Worm (Caenorhabditis elegans) whole organism, early embryonic: Measurements from ENCODE around the gene exc-7.

Experiments used
- aly-1 ChIP-seq: sonication (generic microtip); optimal IDR thresholded peaks from 2 replicates; lab custom pipeline; 2016; ENCODE audit warnings: missing genetic modification characterization, missing compliant biosample characterization
- ama-1 ChIP-seq: fragments of 150-350 bp; optimal IDR thresholded peaks from 2 replicates; lab custom pipeline; 2014
- ceh-13 ChIP-seq: fragments of 200-800 bp; sonication (Bioruptor generic); optimal IDR thresholded peaks from 2 replicates; lab custom pipeline; 2018; ENCODE audit warnings: mild to moderate bottlenecking, missing genetic modification characterization, missing compliant biosample characterization
- ets-7 ChIP-seq: sonication (generic microtip); optimal IDR thresholded peaks from 2 replicates; lab custom pipeline; 2016; ENCODE audit warnings: missing genotype, missing genetic modification characterization, missing compliant biosample characterization
- flt-1 ChIP-seq: fragments of 200-800 bp; sonication (Bioruptor generic); IDR thresholded peaks from 2 replicates; pipeline ENCODE4 v1.3.6; 2022; ENCODE audit warnings: missing genetic modification characterization, missing compliant biosample characterization
- hmg-4 ChIP-seq: fragments of 200-800 bp; sonication (Bioruptor generic); optimal IDR thresholded peaks from 2 replicates; lab custom pipeline; 2018; ENCODE audit warnings: mild to moderate bottlenecking, missing genetic modification characterization, missing compliant biosample characterization
- hnd-1 ChIP-seq: sonication (generic microtip); optimal IDR thresholded peaks from 2 replicates; lab custom pipeline; 2016; ENCODE audit warnings: missing genetic modification characterization, missing compliant biosample characterization
- pes-1 ChIP-seq: fragments of 200-800 bp; sonication (Bioruptor generic); IDR thresholded peaks from 2 replicates; pipeline ENCODE4 v1.3.6; 2022; ENCODE audit warnings: missing genetic modification reagents, missing genetic modification characterization, missing compliant biosample characterization
- sea-1 ChIP-seq: fragments of 200-800 bp; sonication (Bioruptor generic); conservative IDR thresholded peaks from 2 replicates; pipeline ENCODE4 v1.3.6; 2022; ENCODE audit warnings: missing genetic modification characterization, missing compliant biosample characterization
- tbx-11 ChIP-seq: fragments of 200-800 bp; sonication (Bioruptor generic); IDR thresholded peaks from 2 replicates; pipeline ENCODE4 v1.3.6; 2022; ENCODE audit warnings: missing genetic modification characterization, missing compliant biosample characterization

DNA sequence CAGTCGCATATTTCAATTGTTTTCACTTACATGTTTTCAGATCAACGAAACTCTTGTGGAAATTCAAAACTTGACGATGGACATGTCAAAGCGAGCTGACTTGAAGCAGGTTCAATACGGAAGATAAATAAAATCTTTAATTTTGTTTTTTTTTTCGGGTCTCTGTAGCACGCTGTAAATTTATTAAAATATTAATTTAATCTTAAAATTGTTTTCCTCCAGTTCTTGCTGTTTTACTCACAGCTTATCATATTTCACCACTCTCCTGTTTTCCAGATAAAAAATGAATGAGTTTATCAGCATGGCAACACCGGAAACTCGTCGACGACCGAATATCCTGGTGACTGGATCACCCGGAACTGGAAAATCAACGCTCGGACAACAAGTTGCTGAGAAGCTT lies 20.6 kb downstream of the exc-7 start, which contains the start of gene E02H1.6:
- TF ChIP-seq ama-1 (lab: Kevin White, UChicago) (no peak), sea-1 (no peak), tbx-11 (no peak), pes-1 (GFP tag; lab: Robert Waterston, UW) (no peak), ceh-13 (GFP tag; lab: Kevin White, UChicago) (no peak), flt-1 (GFP tag; lab: Robert Waterston, UW) (no peak), hnd-1 (tag; lab: Kevin White, UChicago) (no peak), hmg-4 (GFP tag; lab: Kevin White, UChicago) (no peak), ets-7 (tag; lab: Kevin White, UChicago) (no peak), aly-1 (tag; lab: Kevin White, UChicago) (no peak)
